Worm (Caenorhabditis elegans) whole organism, L1 larva: ENCODE results near the gene appg-2.

Experiments
- ama-1 ChIP-seq: fragments of 150-350 bp; optimal IDR thresholded peaks from 2 replicates; lab custom pipeline; 2014
- lsy-2 ChIP-seq, 2 experiments: fragments of 150-350 bp; optimal IDR thresholded peaks; 2 replicates each; lab custom pipeline; 2014; ENCODE audit warnings: missing biosample characterization in 2 of 2, missing genetic modification characterization in 2 of 2
- snpc-4 ChIP-seq: fragments of 150-350 bp; optimal IDR thresholded peaks from 2 replicates; lab custom pipeline; 2014; ENCODE audit warnings: missing biosample characterization, missing genetic modification characterization
- unc-62 ChIP-seq: fragments of 150-350 bp; optimal IDR thresholded peaks from 2 replicates; lab custom pipeline; 2014; ENCODE audit warnings: missing biosample characterization, missing genetic modification reagents, missing genetic modification characterization

- TF ChIP-seq ama-1 (lab: Kevin White, UChicago) (no peak), snpc-4 (tag; lab: Kevin White, UChicago) (no peak), lsy-2 (tag; optimal IDR thresholded peaks at IDR 0.05; lab: Kevin White, UChicago) (no peak), unc-62 (no peak)
These were observed 38.1 kb downstream of the appg-2 start, which contains the start of gene F46C5.7 for ce11 chrII:8839025-8839424.
